Worm (Caenorhabditis elegans) whole organism, L4 larva: Measurements from ENCODE around the gene fipr-16.

ENCODE experiments used
- R02D3.7 ChIP-seq: fragments of 150-350 bp; sonication (generic microtip); optimal IDR thresholded peaks from 3 replicates; lab custom pipeline; 2014; ENCODE audit warnings: missing biosample characterization, missing genetic modification characterization
- T26A8.4 ChIP-seq: fragments of 200-800 bp; sonication (Bioruptor generic); IDR thresholded peaks from 2 replicates; pipeline ENCODE4 v1.3.6; 2022; ENCODE audit warnings: missing genetic modification characterization, missing compliant biosample characterization
- Y105C5A.15 ChIP-seq: fragments of 200-800 bp; sonication (Bioruptor generic); IDR thresholded peaks from 2 replicates; pipeline ENCODE4 v1.3.6; 2022; ENCODE audit warnings: missing genetic modification characterization, missing compliant biosample characterization
- Y48G9A.11 ChIP-seq: fragments of 200-800 bp; sonication (Bioruptor generic); IDR thresholded peaks from 2 replicates; pipeline ENCODE4 v1.3.6; 2022; ENCODE audit warnings: missing genetic modification reagents, missing genetic modification characterization, missing compliant biosample characterization
- Y5F2A.4 ChIP-seq: fragments of 200-800 bp; sonication (Bioruptor generic); optimal IDR thresholded peaks from 2 replicates; lab custom pipeline; 2018; ENCODE audit warnings: mild to moderate bottlenecking, missing genetic modification characterization, missing compliant biosample characterization
- Y75B8A.6 ChIP-seq: fragments of 200-800 bp; sonication (Bioruptor generic); IDR thresholded peaks from 2 replicates; pipeline ENCODE4 v1.3.6; 2022; ENCODE audit warnings: missing genetic modification reagents, missing genetic modification characterization, missing compliant biosample characterization
- ZK337.2 ChIP-seq: fragments of 200-800 bp; sonication (Bioruptor generic); IDR thresholded peaks from 2 replicates; pipeline ENCODE4 v1.3.6; 2022; ENCODE audit warnings: missing genetic modification reagents, missing genetic modification characterization, missing compliant biosample characterization
- ZK546.5 ChIP-seq, 2 experiments: sonication (generic microtip); optimal IDR thresholded peaks; 2 replicates each; lab custom pipeline; 2017; ENCODE audit warnings: missing biosample characterization in 2 of 2, missing genetic modification characterization in 2 of 2
- aha-1 ChIP-seq: fragments of 150-350 bp; peaks from one replicate; lab custom pipeline; 2014; ENCODE audit warnings: missing biosample characterization, missing genetic modification characterization
- aly-2 ChIP-seq: sonication (generic microtip); optimal IDR thresholded peaks from 2 replicates; lab custom pipeline; 2018; ENCODE audit warnings: missing biosample characterization, missing genetic modification characterization
- arid-1 ChIP-seq: fragments of 200-800 bp; sonication (Bioruptor generic); conservative IDR thresholded peaks from 2 replicates; pipeline ENCODE4 v1.3.6; 2022; ENCODE audit warnings: missing genetic modification reagents, missing genetic modification characterization, missing compliant biosample characterization
- ceh-32 ChIP-seq: sonication (generic microtip); optimal IDR thresholded peaks from 2 replicates; lab custom pipeline; 2016; ENCODE audit warnings: mild to moderate bottlenecking, missing genetic modification characterization, missing compliant biosample characterization; ENCODE audit not compliant: poor library complexity
- ctbp-1 ChIP-seq: fragments of 200-800 bp; sonication (Bioruptor generic); IDR thresholded peaks from 2 replicates; pipeline ENCODE4 v1.3.6; 2022; ENCODE audit warnings: missing genetic modification reagents, missing genetic modification characterization, missing compliant biosample characterization
- daf-16 ChIP-seq, 3 experiments: sonication (generic microtip); optimal IDR thresholded peaks; 2 replicates each; lab custom pipeline; 2016 to 2017; ENCODE audit warnings: missing genetic modification characterization in 3 of 3, missing genetic modification reagents in 3 of 3, mild to moderate bottlenecking in 2 of 3, missing compliant biosample characterization in 2 of 3, missing biosample characterization in 1 of 3, moderate library complexity in 1 of 3
- daf-19 ChIP-seq: fragments of 200-800 bp; sonication (Bioruptor generic); conservative IDR thresholded peaks from 2 replicates; pipeline ENCODE4 v1.3.6; 2022; ENCODE audit warnings: missing genetic modification characterization, missing compliant biosample characterization
- daf-8 ChIP-seq: fragments of 200-800 bp; sonication (Bioruptor generic); IDR thresholded peaks from 2 replicates; pipeline ENCODE4 v1.3.6; 2022; ENCODE audit warnings: missing genetic modification characterization, missing compliant biosample characterization
- dmd-8 ChIP-seq: fragments of 200-800 bp; sonication (Bioruptor generic); IDR thresholded peaks from 2 replicates; pipeline ENCODE4 v1.3.6; 2022; ENCODE audit warnings: missing genetic modification characterization, missing compliant biosample characterization
- dmd-9 ChIP-seq: fragments of 200-800 bp; sonication (Bioruptor generic); IDR thresholded peaks from 2 replicates; pipeline ENCODE4 v1.3.6; 2022; ENCODE audit warnings: missing genetic modification reagents, missing genetic modification characterization, missing compliant biosample characterization
- dpl-1 ChIP-seq: fragments of 150-350 bp; optimal IDR thresholded peaks from 2 replicates; lab custom pipeline; 2014; ENCODE audit warnings: missing biosample characterization, missing genetic modification reagents, missing genetic modification characterization
- duxl-1 ChIP-seq: sonication (generic microtip); optimal IDR thresholded peaks from 2 replicates; lab custom pipeline; 2016; ENCODE audit warnings: mild to moderate bottlenecking, missing genetic modification characterization, moderate library complexity, missing compliant biosample characterization; ENCODE audit not compliant: poor library complexity
- fkh-10 ChIP-seq: fragments of 150-350 bp; optimal IDR thresholded peaks from 2 replicates; lab custom pipeline; 2014; ENCODE audit warnings: missing biosample characterization, missing genetic modification reagents, missing genetic modification characterization
- hlh-30 ChIP-seq: sonication (generic microtip); optimal IDR thresholded peaks from 2 replicates; lab custom pipeline; 2017; ENCODE audit warnings: antibody characterized with exemption, mild to moderate bottlenecking, missing genetic modification characterization, missing compliant biosample characterization; ENCODE audit not compliant: insufficient read depth
- hmg-1.1 ChIP-seq: fragments of 200-800 bp; sonication (Bioruptor generic); IDR thresholded peaks from 2 replicates; pipeline ENCODE4 v1.3.6; 2022; ENCODE audit warnings: missing genetic modification reagents, missing genetic modification characterization, missing compliant biosample characterization
- lim-7 ChIP-seq: fragments of 200-800 bp; sonication (Bioruptor generic); IDR thresholded peaks from 2 replicates; pipeline ENCODE4 v1.3.6; 2022; ENCODE audit warnings: missing genetic modification characterization, missing compliant biosample characterization
- lin-39 ChIP-seq: fragments of 150-350 bp; optimal IDR thresholded peaks from 2 replicates; lab custom pipeline; 2014; ENCODE audit warnings: missing biosample characterization, missing genetic modification reagents, missing genetic modification characterization
- madf-9 ChIP-seq: fragments of 200-800 bp; sonication (Bioruptor generic); conservative IDR thresholded peaks from 2 replicates; pipeline ENCODE4 v1.3.6; 2022; ENCODE audit warnings: missing genetic modification reagents, missing genetic modification characterization, missing compliant biosample characterization
- mdl-1 ChIP-seq, 2 experiments: fragments of 150-350 bp in 1 of 2; sonication (generic microtip) in 1 of 2; optimal IDR thresholded peaks; 2 replicates each; lab custom pipeline; 2014 to 2017; ENCODE audit warnings: missing biosample characterization in 2 of 2, missing genetic modification characterization in 2 of 2
- mdt-29 ChIP-seq: fragments of 200-800 bp; sonication (Bioruptor generic); IDR thresholded peaks from 2 replicates; pipeline ENCODE4 v1.3.6; 2022; ENCODE audit warnings: missing genetic modification reagents, missing genetic modification characterization, missing compliant biosample characterization
- mep-1 ChIP-seq: fragments of 150-350 bp; sonication (generic microtip); optimal IDR thresholded peaks from 3 replicates; lab custom pipeline; 2014; ENCODE audit warnings: missing biosample characterization, missing genetic modification characterization
- mxl-2 ChIP-seq: fragments of 200-800 bp; sonication (Bioruptor generic); conservative IDR thresholded peaks from 2 replicates; pipeline ENCODE4 v1.3.6; 2022; ENCODE audit warnings: missing genetic modification reagents, missing genetic modification characterization, missing compliant biosample characterization
- mxl-3 ChIP-seq: fragments of 200-800 bp; sonication (Bioruptor generic); optimal IDR thresholded peaks from 2 replicates; lab custom pipeline; 2018; ENCODE audit warnings: mild to moderate bottlenecking, missing genetic modification characterization, missing compliant biosample characterization
- nhr-10 ChIP-seq: fragments of 150-350 bp; optimal IDR thresholded peaks from 2 replicates; lab custom pipeline; 2014; ENCODE audit warnings: missing biosample characterization, missing genetic modification characterization
- nhr-102 ChIP-seq: sonication (generic microtip); optimal IDR thresholded peaks from 2 replicates; lab custom pipeline; 2016; ENCODE audit warnings: mild to moderate bottlenecking, missing genetic modification characterization, moderate library complexity, missing compliant biosample characterization
- nhr-11 ChIP-seq: fragments of 150-350 bp; optimal IDR thresholded peaks from 2 replicates; lab custom pipeline; 2014; ENCODE audit warnings: missing biosample characterization, missing genetic modification characterization
- nhr-111 ChIP-seq: fragments of 200-800 bp; sonication (Bioruptor generic); optimal IDR thresholded peaks from 2 replicates; lab custom pipeline; 2018; ENCODE audit warnings: mild to moderate bottlenecking, missing genetic modification characterization, missing compliant biosample characterization
- nhr-237 ChIP-seq: sonication (generic microtip); optimal IDR thresholded peaks from 2 replicates; lab custom pipeline; 2017; ENCODE audit warnings: missing biosample characterization, missing genetic modification characterization
- nhr-25 ChIP-seq: sonication (generic microtip); optimal IDR thresholded peaks from 2 replicates; lab custom pipeline; 2017; ENCODE audit warnings: missing genetic modification characterization, mild to moderate bottlenecking, missing compliant biosample characterization, antibody characterized with exemption, moderate library complexity, borderline replicate concordance; ENCODE audit not compliant: insufficient read depth
- nhr-28 ChIP-seq: fragments of 150-350 bp; optimal IDR thresholded peaks from 2 replicates; lab custom pipeline; 2014; ENCODE audit warnings: missing biosample characterization, missing genetic modification characterization
- nhr-41 ChIP-seq: fragments of 200-800 bp; sonication (Bioruptor generic); IDR thresholded peaks from 2 replicates; pipeline ENCODE4 v1.3.6; 2022; ENCODE audit warnings: missing genetic modification reagents, missing genetic modification characterization, missing compliant biosample characterization
- nhr-6 ChIP-seq: fragments of 150-350 bp; optimal IDR thresholded peaks from 2 replicates; lab custom pipeline; 2014; ENCODE audit warnings: missing biosample characterization, missing genetic modification characterization
- saeg-2 ChIP-seq: fragments of 200-800 bp; sonication (Bioruptor generic); IDR thresholded peaks from 2 replicates; pipeline ENCODE4 v1.3.6; 2022; ENCODE audit warnings: missing genetic modification reagents, missing genetic modification characterization, missing compliant biosample characterization
- snpc-4 ChIP-seq: fragments of 150-350 bp; optimal IDR thresholded peaks from 2 replicates; lab custom pipeline; 2014; ENCODE audit warnings: missing biosample characterization, missing genetic modification characterization
- spr-3 ChIP-seq: fragments of 200-800 bp; sonication (Bioruptor generic); optimal IDR thresholded peaks from 2 replicates; lab custom pipeline; 2018; ENCODE audit warnings: mild to moderate bottlenecking, missing genetic modification characterization, missing compliant biosample characterization
- tag-97 ChIP-seq: fragments of 200-800 bp; sonication (Bioruptor generic); IDR thresholded peaks from 2 replicates; pipeline ENCODE4 v1.3.6; 2022; ENCODE audit warnings: missing genetic modification characterization, missing compliant biosample characterization
- unc-130 ChIP-seq: sonication (generic microtip); optimal IDR thresholded peaks from 2 replicates; lab custom pipeline; 2016; ENCODE audit warnings: missing genetic modification reagents, missing genetic modification characterization, missing compliant biosample characterization
- unc-39 ChIP-seq: sonication (generic microtip); optimal IDR thresholded peaks from 2 replicates; lab custom pipeline; 2017; ENCODE audit warnings: missing biosample characterization, missing genetic modification characterization
- unc-62 ChIP-seq, 3 experiments: fragments of 150-350 bp in 1 of 3; sonication (generic microtip); optimal IDR thresholded peaks in 2 of 3; peaks in 1 of 3; 1 replicate in 1 of 3; 2 replicates in 2 of 3; lab custom pipeline; 2014 to 2017; ENCODE audit warnings: missing biosample characterization in 3 of 3, missing genetic modification characterization in 3 of 3, missing genetic modification reagents in 3 of 3, missing genotype in 1 of 3
- zfp-2 ChIP-seq: sonication (generic microtip); optimal IDR thresholded peaks from 2 replicates; lab custom pipeline; 2016; ENCODE audit warnings: mild to moderate bottlenecking, missing genetic modification characterization, missing compliant biosample characterization

fipr-16 gene

DNA sequence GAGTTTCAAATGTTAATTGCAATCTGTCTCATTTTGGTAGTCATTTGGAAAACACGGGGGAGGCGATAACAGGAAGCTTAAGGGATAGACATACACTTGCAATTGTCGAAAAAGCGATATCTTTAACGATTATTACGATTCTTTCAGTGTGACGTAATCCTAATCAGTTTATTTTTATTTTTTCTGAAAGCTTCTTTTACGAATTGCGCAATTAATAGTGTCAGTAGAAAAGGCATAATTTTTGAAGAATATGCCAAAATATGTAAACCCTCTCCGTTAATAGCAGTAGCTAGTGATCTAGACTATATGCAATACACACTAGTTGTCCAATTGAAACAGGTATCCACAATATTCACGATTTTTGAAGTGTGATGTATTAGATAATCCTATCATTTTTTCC, 30.4 kb downstream of the fipr-16 start:
- TF ChIP-seq T26A8.4, result no peak
- no peak for TF ChIP-seq unc-39 (tag; lab: Kevin White, UChicago)
- TF ChIP-seq mxl-3 (GFP tag; lab: Kevin White, UChicago), result no peak
- no peak for TF ChIP-seq hmg-1.1 (GFP tag; lab: Robert Waterston, UW)
- no peak for TF ChIP-seq ceh-32 (tag; lab: Kevin White, UChicago)
- TF ChIP-seq mxl-2, result no peak
- no peak for TF ChIP-seq daf-8 (GFP tag; lab: Robert Waterston, UW)
- TF ChIP-seq, all 104 proteins: peak for 0

ce11 chrIII:8556836-8557385, 33.9 kb downstream of the fipr-16 start, which contains the start of gene C02D5.2:
C02D5.2 (plus strand) TSS chrIII:8557335.
- TF ChIP-seq Y48G9A.11 (GFP tag; lab: Robert Waterston, UW) (no peak), duxl-1 (no peak), daf-19 (GFP tag; lab: Robert Waterston, UW) (no peak), aly-2 (tag; lab: Kevin White, UChicago) (no peak), dmd-8 (GFP tag; lab: Robert Waterston, UW) (no peak), dpl-1 (GFP tag; lab: Kevin White, UChicago) (no peak), R02D3.7 (no peak), lin-39 (no peak), nhr-28 (tag; lab: Kevin White, UChicago) (peak; percentile 53), snpc-4 (tag; lab: Kevin White, UChicago) (no peak), mdt-29 (GFP tag; lab: Robert Waterston, UW) (no peak), Y105C5A.15 (GFP tag; lab: Robert Waterston, UW) (no peak), mxl-3 (GFP tag; lab: Kevin White, UChicago) (no peak), dmd-9 (GFP tag; lab: Robert Waterston, UW) (no peak), unc-130 (no peak), nhr-111 (no peak), hlh-30 (tag; lab: Kevin White, UChicago) (peak; percentile 81), nhr-102 (no peak), mdl-1 (tag; optimal IDR thresholded peaks at IDR 0.05; lab: Kevin White, UChicago) (peak in 1 of 2 experiments; percentile 40), nhr-11 (peak; percentile 20), daf-8 (GFP tag; lab: Robert Waterston, UW) (no peak), aha-1 (tag; lab: Kevin White, UChicago) (no peak), daf-16 (GFP tag; optimal IDR thresholded peaks at IDR 0.05; lab: Kevin White, UChicago) (no peak), daf-16 (tag; optimal IDR thresholded peaks at IDR 0.05; lab: Kevin White, UChicago) (no peak), unc-62 (GFP tag; optimal IDR thresholded peaks at IDR 0.05 in 1 of 2; lab: Kevin White, UChicago) (no peak), unc-62 (tag; optimal IDR thresholded peaks at IDR 0.05; lab: Kevin White, UChicago) (no peak), ctbp-1 (GFP tag; lab: Robert Waterston, UW) (no peak), ZK546.5 (tag; optimal IDR thresholded peaks at IDR 0.05; lab: Kevin White, UChicago) (no peak), ZK337.2 (no peak), zfp-2 (tag; lab: Kevin White, UChicago) (no peak), Y5F2A.4 (GFP tag; lab: Kevin White, UChicago) (no peak), nhr-237 (tag; lab: Kevin White, UChicago) (no peak), saeg-2 (GFP tag; lab: Robert Waterston, UW) (no peak), lim-7 (GFP tag; lab: Robert Waterston, UW) (no peak), spr-3 (GFP tag; lab: Kevin White, UChicago) (no peak), madf-9 (no peak), mxl-2 (no peak), nhr-41 (GFP tag; lab: Robert Waterston, UW) (no peak), fkh-10 (GFP tag; lab: Kevin White, UChicago) (no peak), mep-1 (peak; percentile 66), nhr-25 (tag; lab: Kevin White, UChicago) (no peak), nhr-10 (tag; lab: Kevin White, UChicago) (peak; percentile 51), tag-97 (GFP tag; lab: Robert Waterston, UW) (no peak), nhr-6 (tag; lab: Kevin White, UChicago) (no peak), arid-1 (GFP tag; lab: Robert Waterston, UW) (no peak), Y75B8A.6 (GFP tag; lab: Robert Waterston, UW) (no peak)
